Fruit fly (Drosophila melanogaster): Measurements from ENCODE around the gene Clic.

DNA sequence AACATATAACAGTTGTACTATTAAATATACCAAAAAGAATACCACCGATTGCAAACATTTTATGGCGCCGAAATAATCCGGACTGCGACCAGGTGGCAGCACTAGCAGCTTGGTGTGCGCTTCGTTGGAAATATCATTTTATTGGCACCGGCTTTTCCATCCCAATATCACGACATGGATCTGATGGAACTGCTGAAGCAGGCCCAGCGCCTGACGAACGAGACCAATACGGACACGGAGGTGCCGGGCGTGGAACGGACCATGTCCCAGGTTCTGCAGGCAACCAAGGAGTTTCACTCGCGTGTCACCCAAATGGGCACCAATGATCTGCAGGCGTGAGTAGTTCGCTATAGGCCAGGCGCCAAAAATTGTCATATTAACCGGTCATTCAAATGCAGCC is 646 bp upstream of the Clic start, which contains the start of gene Nup93-1:
- no peak for TF ChIP-seq gsb-n (tag; optimal IDR thresholded peaks at IDR 0.05)
- TF ChIP-seq CG11696 (GFP tag; IDR thresholded peaks at IDR 0.05): no peak
- TF ChIP-seq CG34224 (GFP tag; IDR thresholded peaks at IDR 0.05; ENCODE audit: partially characterized antibody): no peak
- no peak for TF ChIP-seq CTCF (GFP tag; optimal IDR thresholded peaks at IDR 0.05)
- no peak for TF ChIP-seq CG8089 (GFP tag; optimal IDR thresholded peaks at IDR 0.05)
- no peak for TF ChIP-seq Opbp (GFP tag; IDR thresholded peaks at IDR 0.05; ENCODE audit: partially characterized antibody)
- no peak for TF ChIP-seq CG2202 (tag; optimal IDR thresholded peaks at IDR 0.05)
- no peak for TF ChIP-seq pum (GFP tag; optimal IDR thresholded peaks at IDR 0.05)
